Fruit fly (Drosophila melanogaster) ovary, adult (tissue): ENCODE measurements around the gene CG5262.
A peak's percentile ranks its signal among the peaks of the same experiment; 100 is the strongest.

ENCODE experiments used
- CG17801 ChIP-seq: fragments of 200-800 bp; optimal IDR thresholded peaks from 2 replicates; lab custom pipeline; 2019; ENCODE audit warnings: missing biosample characterization, mild to moderate bottlenecking, missing genetic modification characterization, moderate library complexity; ENCODE audit not compliant: partially characterized antibody

Gene CG5262

dm6 chr3L:20430182-20430581, at the start of gene CG5262:
Gene CG5262, minus strand, starts transcription at chr3L:20430475.
- TF ChIP-seq CG17801 (GFP tag; lab: Kevin White, UChicago), result peak; percentile 33

- TF ChIP-seq CG17801 (GFP tag; lab: Kevin White, UChicago), result peak; percentile 87
These were observed 44.5 kb upstream of the CG5262 start for dm6 chr3L:20474789-20475208.

dm6 chr3L:20474197-20474788, 44.0 kb upstream of the CG5262 start, which contains the start of gene isoQC:
Gene isoQC, plus strand, starts transcription at chr3L:20474466.
- no peak for TF ChIP-seq CG17801 (GFP tag; lab: Kevin White, UChicago)

DNA sequence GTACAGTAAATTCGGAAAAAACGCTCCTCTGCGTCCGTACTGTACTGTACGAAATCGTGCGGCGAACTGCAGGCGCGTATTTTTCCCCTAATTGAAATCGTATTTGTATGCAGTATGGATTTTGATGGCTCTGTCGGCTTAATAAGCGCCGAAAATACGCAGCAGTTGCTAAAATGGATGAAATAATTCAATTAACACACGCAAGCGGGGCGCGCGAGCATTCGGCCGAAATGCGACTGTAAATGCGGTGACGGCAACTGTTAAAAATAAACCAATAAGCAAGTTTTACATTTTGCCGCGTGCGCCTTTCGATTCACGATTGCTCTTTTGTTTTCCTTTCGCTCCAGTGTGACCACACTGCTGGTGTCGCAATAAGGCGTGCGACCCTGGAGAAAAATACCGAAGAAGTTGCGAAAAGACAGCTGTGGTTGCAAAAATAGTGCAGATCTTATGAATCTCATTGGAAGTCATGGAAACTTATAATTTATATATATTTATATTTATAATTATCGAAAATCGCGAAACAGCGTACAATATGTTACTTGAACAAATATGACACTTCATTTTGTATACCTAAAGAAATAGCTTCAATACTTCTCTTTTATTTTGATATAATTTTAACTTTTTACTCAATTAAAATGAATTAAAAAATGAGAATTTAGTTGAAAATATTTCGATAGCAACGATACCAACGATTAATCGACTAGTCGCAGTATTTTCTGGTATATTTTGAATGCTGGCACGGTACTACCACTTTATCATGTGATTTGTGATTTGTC, 42.9 kb upstream of the CG5262 start, which contains the start of the genes CG32428 and CG5969:
TSS of gene CG32428 (minus strand) at position 703 of the 779 bp plus-strand sequence.
TSS of gene CG5969 (plus strand) at position 763 of the 779 bp plus-strand sequence.
- TF ChIP-seq CG17801 (GFP tag; lab: Kevin White, UChicago), result peak; percentile 24

DNA sequence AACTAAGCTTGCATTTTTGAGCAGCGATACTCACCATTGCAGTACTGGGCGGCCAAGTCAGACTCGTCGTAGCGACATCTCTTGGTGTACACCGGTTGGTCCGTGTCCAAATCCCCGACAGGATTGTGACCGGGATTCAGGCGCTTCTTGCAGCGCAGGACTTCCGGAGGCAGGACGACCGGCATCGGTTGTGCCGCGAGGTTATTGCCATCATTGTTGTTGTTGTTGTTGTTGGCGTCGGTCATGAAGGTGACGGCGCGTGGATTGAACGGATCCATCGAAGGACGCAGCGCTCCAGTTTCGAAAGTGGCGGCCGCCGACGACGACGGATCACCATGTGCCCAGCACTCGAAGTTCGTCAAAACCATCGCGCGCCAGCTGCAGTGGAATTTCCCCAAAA, 42.3 kb upstream of the CG5262 start:
- TF ChIP-seq CG17801 (GFP tag; lab: Kevin White, UChicago), result no peak

DNA sequence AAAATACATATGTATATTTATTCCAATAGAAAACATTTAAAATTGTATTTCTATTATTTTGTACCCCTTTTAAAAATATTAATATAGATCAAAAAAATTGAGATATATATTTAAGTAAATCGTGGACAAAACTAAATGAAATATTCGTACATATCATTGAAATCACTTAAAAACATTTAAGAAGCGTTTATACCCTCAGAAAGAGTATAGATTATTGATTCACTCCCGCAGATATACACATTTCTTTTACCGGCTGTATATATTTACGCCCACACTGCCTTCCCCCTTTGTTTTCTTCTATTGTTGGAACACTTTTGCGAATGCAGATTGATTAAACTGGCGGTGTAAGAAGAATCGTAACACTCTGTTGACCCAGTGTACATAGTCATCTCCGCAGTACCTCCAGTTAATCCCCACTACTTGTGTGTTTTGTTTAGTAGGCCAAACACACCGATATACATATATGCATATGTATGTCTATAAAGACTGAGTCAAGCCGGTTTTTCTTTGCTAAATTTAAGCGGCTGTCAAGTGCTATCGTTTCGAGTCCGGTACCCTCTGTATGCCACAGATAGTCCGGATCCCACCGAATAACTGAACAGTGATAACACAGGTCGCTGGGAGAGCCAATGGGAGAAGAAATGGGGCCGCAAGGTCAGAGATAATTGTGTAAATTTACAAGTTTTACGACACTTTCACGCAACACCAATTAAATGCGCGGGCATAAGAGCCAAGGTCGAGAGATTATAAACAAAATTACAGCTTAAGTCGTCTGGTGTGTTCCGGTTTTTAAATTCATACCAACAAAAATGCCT, 41.4 kb upstream of the CG5262 start:
- TF ChIP-seq CG17801 (GFP tag; lab: Kevin White, UChicago), result no peak

- peak; percentile 2 for TF ChIP-seq CG17801 (GFP tag; lab: Kevin White, UChicago)
These were observed 40.8 kb upstream of the CG5262 start for dm6 chr3L:20470991-20471498.

- TF ChIP-seq CG17801 (GFP tag; lab: Kevin White, UChicago), result no peak
These were observed 37.2 kb upstream of the CG5262 start for dm6 chr3L:20467433-20467832.

dm6 chr3L:20466599-20466998, 36.3 kb upstream of the CG5262 start, which contains the start of gene Tdh:
Gene Tdh, plus strand, starts transcription at chr3L:20466944.
- no peak for TF ChIP-seq CG17801 (GFP tag; lab: Kevin White, UChicago)

- TF ChIP-seq CG17801 (GFP tag; lab: Kevin White, UChicago), result no peak
These were observed 35.7 kb upstream of the CG5262 start, which contains the start of gene CG42764 for dm6 chr3L:20465941-20466340. Gene CG42764, minus strand, starts transcription at chr3L:20466041.

- no peak for TF ChIP-seq CG17801 (GFP tag; lab: Kevin White, UChicago)
These were observed 34.4 kb upstream of the CG5262 start, which contains the start of gene atk for dm6 chr3L:20464677-20465076. Gene atk, minus strand, starts transcription at chr3L:20464862.

dm6 chr3L:20462391-20462790, 32.1 kb upstream of the CG5262 start:
- TF ChIP-seq CG17801 (GFP tag; lab: Kevin White, UChicago), result no peak

DNA sequence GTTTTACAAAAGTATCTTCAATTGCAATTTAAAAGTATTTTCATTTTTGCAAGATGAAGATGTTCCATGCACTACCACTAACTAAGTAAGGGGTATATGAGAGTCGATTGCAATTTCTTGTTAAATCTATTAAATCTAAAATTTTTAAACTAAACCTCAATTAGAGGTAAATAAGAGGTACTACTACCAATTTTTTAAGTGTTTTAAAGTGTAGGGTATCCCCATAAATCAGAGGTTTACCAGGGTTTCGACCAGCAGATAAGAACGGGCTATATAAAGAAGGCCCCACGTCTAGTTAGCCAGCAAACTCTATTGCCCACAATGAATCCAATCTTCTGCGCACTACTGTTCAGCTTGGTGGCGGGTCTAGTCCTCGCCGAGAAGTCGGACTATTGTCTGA, 30.1 kb upstream of the CG5262 start, which contains the start of gene mag:
TSS of gene mag (plus strand) at position 301 of the 400 bp plus-strand sequence.
- no peak for TF ChIP-seq CG17801 (GFP tag; lab: Kevin White, UChicago)
